Worm (Caenorhabditis elegans): ENCODE data around the gene srh-105.

ce11 chrII:502638-503037 is 6.5 kb downstream of the srh-105 start:
- TF ChIP-seq pha-4 (tag; optimal IDR thresholded peaks at IDR 0.05), result no peak
- no peak for TF ChIP-seq ama-1 (optimal IDR thresholded peaks at IDR 0.05)
- no peak for TF ChIP-seq ceh-2 (tag; optimal IDR thresholded peaks at IDR 0.05)
- TF ChIP-seq lim-6 (tag; optimal IDR thresholded peaks at IDR 0.05), result no peak
- no peak for TF ChIP-seq rnt-1 (tag; optimal IDR thresholded peaks at IDR 0.05)
- no peak for TF ChIP-seq K09A11.1 (tag; optimal IDR thresholded peaks at IDR 0.05; ENCODE audit: insufficient read depth)
- TF ChIP-seq npax-4 (tag; optimal IDR thresholded peaks at IDR 0.05), result no peak
- no peak for TF ChIP-seq lin-11 (tag; optimal IDR thresholded peaks at IDR 0.05)
- no peak for TF ChIP-seq ets-4 (tag; optimal IDR thresholded peaks at IDR 0.05)
- no peak for TF ChIP-seq unc-86 (tag; optimal IDR thresholded peaks at IDR 0.05)
- TF ChIP-seq unc-55 (GFP tag; optimal IDR thresholded peaks at IDR 0.05), result no peak
- no peak for TF ChIP-seq ceh-45 (GFP tag; IDR thresholded peaks at IDR 0.05)
- no peak for TF ChIP-seq ztf-16 (tag; optimal IDR thresholded peaks at IDR 0.05)
- no peak for TF ChIP-seq pax-1 (tag; optimal IDR thresholded peaks at IDR 0.05)

Data from whole organism, late embryonic.